Fruit fly (Drosophila melanogaster) whole organism, embryonic: ENCODE results near the gene spirit.
A peak's percentile ranks its signal among the peaks of the same experiment; 100 is the strongest.

ENCODE experiments used
- Atf6 ChIP-seq: fragments of 200-800 bp; sonication (Bioruptor generic); IDR thresholded peaks from 2 replicates; pipeline ENCODE4 v1.3.6; 2022; ENCODE audit warnings: missing biosample characterization, missing genetic modification characterization
- CG12155 ChIP-seq: fragments of 200-800 bp; sonication (Bioruptor generic); optimal IDR thresholded peaks from 3 replicates; lab custom pipeline; 2016; ENCODE audit warnings: missing biosample characterization, missing genetic modification characterization
- CG12391 ChIP-seq: fragments of 200-800 bp; sonication (Bioruptor generic); optimal IDR thresholded peaks from 3 replicates; lab custom pipeline; 2018; ENCODE audit warnings: missing biosample characterization, mild to moderate bottlenecking, missing genetic modification characterization, moderate library complexity
- CG14441 ChIP-seq: fragments of 200-800 bp; sonication (Bioruptor generic); IDR thresholded peaks from 2 replicates; pipeline ENCODE4 v1.3.6; 2022; ENCODE audit warnings: missing biosample characterization, missing genetic modification characterization
- CG14860 ChIP-seq: fragments of 200-800 bp; sonication (Bioruptor generic); IDR thresholded peaks from 3 replicates; pipeline ENCODE4 v1.3.6; 2022; ENCODE audit warnings: missing biosample characterization, missing genetic modification characterization; ENCODE audit not compliant: partially characterized antibody
- CG15479 ChIP-seq: fragments of 200-800 bp; sonication (Bioruptor generic); optimal IDR thresholded peaks from 3 replicates; lab custom pipeline; 2019; ENCODE audit warnings: missing biosample characterization, mild to moderate bottlenecking, missing genetic modification characterization, moderate library complexity
- CG31224 ChIP-seq: fragments of 200-800 bp; sonication (Bioruptor generic); IDR thresholded peaks from 2 replicates; pipeline ENCODE4 v1.3.6; 2022; ENCODE audit warnings: missing biosample characterization, missing genetic modification characterization
- CG31388 ChIP-seq: fragments of 200-800 bp; sonication (Bioruptor generic); optimal IDR thresholded peaks from 2 replicates; lab custom pipeline; 2016; ENCODE audit warnings: missing biosample characterization, missing genetic modification characterization
- CG4707 ChIP-seq: fragments of 200-800 bp; sonication (Bioruptor generic); optimal IDR thresholded peaks from 2 replicates; lab custom pipeline; 2018; ENCODE audit warnings: missing biosample characterization, mild to moderate bottlenecking, missing genetic modification characterization, moderate library complexity
- CG6813 ChIP-seq: fragments of 200-800 bp; sonication (Bioruptor generic); optimal IDR thresholded peaks from 2 replicates; lab custom pipeline; 2017; ENCODE audit warnings: missing biosample characterization, missing genetic modification characterization, mild to moderate bottlenecking, moderate library complexity, missing genetic modification reagents
- CG7556 ChIP-seq: fragments of 200-800 bp; sonication (Bioruptor generic); optimal IDR thresholded peaks from 2 replicates; lab custom pipeline; 2017; ENCODE audit warnings: missing biosample characterization, mild to moderate bottlenecking, missing genetic modification characterization
- CG7928 ChIP-seq: fragments of 200-800 bp; sonication (Bioruptor generic); optimal IDR thresholded peaks from 2 replicates; lab custom pipeline; 2017; ENCODE audit warnings: missing biosample characterization, mild to moderate bottlenecking, missing genetic modification characterization
- CG8290 ChIP-seq, 3 experiments: fragments of 200-800 bp; sonication (Bioruptor generic); optimal IDR thresholded peaks; 2 replicates each; lab custom pipeline; 2016 to 2019; ENCODE audit warnings: missing biosample characterization in 3 of 3, missing genetic modification characterization in 3 of 3, mild to moderate bottlenecking in 2 of 3, moderate library complexity in 1 of 3
- D19A ChIP-seq: fragments of 200-800 bp; optimal IDR thresholded peaks from 3 replicates; lab custom pipeline; 2019; ENCODE audit warnings: missing biosample characterization, mild to moderate bottlenecking, missing genetic modification characterization, moderate library complexity
- Dip3 ChIP-seq: fragments of 200-800 bp; sonication (Bioruptor generic); optimal IDR thresholded peaks from 3 replicates; lab custom pipeline; 2016; ENCODE audit warnings: missing biosample characterization, missing genetic modification characterization
- Doc2 ChIP-seq: fragments of 200-800 bp; sonication (Bioruptor generic); IDR thresholded peaks from 2 replicates; pipeline ENCODE4 v1.3.6; 2022; ENCODE audit warnings: missing biosample characterization, missing genetic modification characterization
- Drgx ChIP-seq: fragments of 200-800 bp; sonication (Bioruptor generic); IDR thresholded peaks from 2 replicates; pipeline ENCODE4 v1.3.6; 2022; ENCODE audit warnings: missing biosample characterization, missing genetic modification characterization
- Eip74EF ChIP-seq, 2 experiments: fragments of 200-800 bp in 1 of 2; fragments of >200 bp in 1 of 2; sonication (Bioruptor generic) in 1 of 2; optimal IDR thresholded peaks; 2 replicates each; lab custom pipeline; 2017 to 2019; ENCODE audit warnings: missing biosample characterization in 2 of 2, missing genetic modification characterization in 2 of 2, mild to moderate bottlenecking in 1 of 2, moderate library complexity in 1 of 2
- Fer1 ChIP-seq: fragments of 200-800 bp; sonication (Bioruptor generic); optimal IDR thresholded peaks from 2 replicates; lab custom pipeline; 2017; ENCODE audit warnings: missing biosample characterization, mild to moderate bottlenecking, missing genetic modification characterization
- HmgZ ChIP-seq: fragments of 200-800 bp; sonication (Bioruptor generic); optimal IDR thresholded peaks from 2 replicates; lab custom pipeline; 2018; ENCODE audit warnings: missing biosample characterization, mild to moderate bottlenecking, missing genetic modification characterization
- Hr51 ChIP-seq, 2 experiments: fragments of 200-800 bp; sonication (Bioruptor generic); optimal IDR thresholded peaks; 2 replicates in 1 of 2; 3 replicates in 1 of 2; lab custom pipeline; 2016 to 2018; ENCODE audit warnings: missing biosample characterization in 2 of 2, missing genetic modification characterization in 2 of 2, mild to moderate bottlenecking in 1 of 2, moderate library complexity in 1 of 2
- Jarid2 ChIP-seq: fragments of 200-800 bp; sonication (Bioruptor generic); optimal IDR thresholded peaks from 3 replicates; lab custom pipeline; 2017; ENCODE audit warnings: mild to moderate bottlenecking, missing biosample characterization, missing genetic modification reagents, missing genetic modification characterization
- Mrtf ChIP-seq: fragments of 200-800 bp; sonication (Bioruptor generic); IDR thresholded peaks from 3 replicates; pipeline ENCODE4 v1.3.6; 2022; ENCODE audit warnings: missing biosample characterization, missing genetic modification characterization
- Neu2 ChIP-seq: fragments of 200-800 bp; sonication (Bioruptor generic); optimal IDR thresholded peaks from 3 replicates; lab custom pipeline; 2016; ENCODE audit warnings: missing biosample characterization, missing genetic modification characterization, borderline replicate concordance
- Optix ChIP-seq: fragments of 200-800 bp; sonication (Bioruptor generic); IDR thresholded peaks from 3 replicates; pipeline ENCODE4 v1.3.6; 2022; ENCODE audit warnings: missing biosample characterization, missing genetic modification characterization
- Rx ChIP-seq: fragments of 200-800 bp; sonication (Bioruptor generic); IDR thresholded peaks from 2 replicates; pipeline ENCODE4 v1.3.6; 2022; ENCODE audit warnings: missing biosample characterization, missing genetic modification characterization
- Sry-β ChIP-seq: fragments of 200-800 bp; sonication (Bioruptor generic); optimal IDR thresholded peaks from 2 replicates; lab custom pipeline; 2018; ENCODE audit warnings: missing biosample characterization, mild to moderate bottlenecking, missing genetic modification characterization, moderate library complexity
- Tbp ChIP-seq: fragments of >200 bp; optimal IDR thresholded peaks from 2 replicates; lab custom pipeline; 2018; ENCODE audit warnings: missing biosample characterization, missing genetic modification characterization
- bowl ChIP-seq: fragments of 200-800 bp; sonication (Bioruptor generic); IDR thresholded peaks from 2 replicates; pipeline ENCODE4 v1.3.6; 2022; ENCODE audit warnings: missing biosample characterization, missing genetic modification characterization
- btn ChIP-seq: fragments of 200-800 bp; sonication (Bioruptor generic); optimal IDR thresholded peaks from 2 replicates; lab custom pipeline; 2016; ENCODE audit warnings: missing biosample characterization, missing genetic modification characterization
- crol ChIP-seq: fragments of 200-800 bp; sonication (Bioruptor generic); IDR thresholded peaks from 2 replicates; pipeline ENCODE4 v1.3.6; 2022; ENCODE audit warnings: missing biosample characterization, missing genetic modification characterization
- grau ChIP-seq: fragments of 200-800 bp; optimal IDR thresholded peaks from 3 replicates; lab custom pipeline; 2019; ENCODE audit warnings: missing biosample characterization, mild to moderate bottlenecking, missing genetic modification characterization, moderate library complexity
- h ChIP-seq: fragments of >200 bp; optimal IDR thresholded peaks from 2 replicates; lab custom pipeline; 2017
- insv ChIP-seq, 2 experiments: fragments of 200-800 bp; sonication (Bioruptor generic); optimal IDR thresholded peaks; 3 replicates each; lab custom pipeline; 2016 to 2018; ENCODE audit warnings: missing biosample characterization in 2 of 2, missing genetic modification characterization in 2 of 2
- jumu ChIP-seq: fragments of 200-800 bp; sonication (Bioruptor generic); optimal IDR thresholded peaks from 3 replicates; lab custom pipeline; 2016; ENCODE audit warnings: missing biosample characterization, missing genetic modification characterization
- kah ChIP-seq: fragments of 200-800 bp; sonication (Bioruptor generic); optimal IDR thresholded peaks from 2 replicates; lab custom pipeline; 2018; ENCODE audit warnings: missing biosample characterization, mild to moderate bottlenecking, missing genetic modification characterization
- ken ChIP-seq: fragments of 200-800 bp; sonication (Bioruptor generic); IDR thresholded peaks from 3 replicates; pipeline ENCODE4 v1.3.6; 2022; ENCODE audit warnings: missing biosample characterization, missing genetic modification characterization
- lab ChIP-seq: fragments of 200-800 bp; sonication (Bioruptor generic); optimal IDR thresholded peaks from 3 replicates; lab custom pipeline; 2017; ENCODE audit warnings: missing biosample characterization, missing genetic modification characterization, mild to moderate bottlenecking, moderate library complexity, missing genetic modification reagents
- luna ChIP-seq: fragments of 200-800 bp; sonication (Bioruptor generic); optimal IDR thresholded peaks from 2 replicates; lab custom pipeline; 2016; ENCODE audit warnings: missing biosample characterization, missing genetic modification characterization
- mam ChIP-seq: fragments of 200-800 bp; sonication (Bioruptor generic); optimal IDR thresholded peaks from 3 replicates; lab custom pipeline; 2016; ENCODE audit warnings: missing biosample characterization, missing genetic modification characterization
- mirr ChIP-seq: fragments of 200-800 bp; sonication (Bioruptor generic); optimal IDR thresholded peaks from 3 replicates; lab custom pipeline; 2018; ENCODE audit warnings: missing biosample characterization, mild to moderate bottlenecking, missing genetic modification characterization
- nau ChIP-seq: fragments of 200-800 bp; sonication (Bioruptor generic); optimal IDR thresholded peaks from 3 replicates; lab custom pipeline; 2017; ENCODE audit warnings: missing biosample characterization, mild to moderate bottlenecking, missing genetic modification characterization, missing genetic modification reagents
- pzg ChIP-seq: fragments of 200-800 bp; sonication (Bioruptor generic); optimal IDR thresholded peaks from 3 replicates; lab custom pipeline; 2018; ENCODE audit warnings: missing biosample characterization, mild to moderate bottlenecking, missing genetic modification characterization, moderate library complexity
- ranshi ChIP-seq: fragments of 200-800 bp; sonication (Bioruptor generic); IDR thresholded peaks from 2 replicates; pipeline ENCODE4 v1.3.6; 2022; ENCODE audit warnings: missing biosample characterization, missing genetic modification characterization
- salm ChIP-seq: fragments of 200-800 bp; sonication (Bioruptor generic); optimal IDR thresholded peaks from 2 replicates; lab custom pipeline; 2018; ENCODE audit warnings: missing biosample characterization, mild to moderate bottlenecking, missing genetic modification characterization
- slou ChIP-seq: fragments of 200-800 bp; sonication (Bioruptor generic); optimal IDR thresholded peaks from 3 replicates; lab custom pipeline; 2016; ENCODE audit warnings: missing biosample characterization, missing genetic modification characterization
- ssp ChIP-seq: fragments of 200-800 bp; sonication (Bioruptor generic); IDR thresholded peaks from 2 replicates; pipeline ENCODE4 v1.3.6; 2022; ENCODE audit warnings: missing biosample characterization, missing genetic modification characterization
- tin ChIP-seq: fragments of 200-800 bp; sonication (Bioruptor generic); optimal IDR thresholded peaks from 3 replicates; lab custom pipeline; 2016; ENCODE audit warnings: missing biosample characterization, missing genetic modification characterization
- tio ChIP-seq: fragments of 200-800 bp; sonication (Bioruptor generic); optimal IDR thresholded peaks from 2 replicates; lab custom pipeline; 2017; ENCODE audit warnings: missing biosample characterization, missing genetic modification characterization, inconsistent platforms
- tll ChIP-seq, 2 experiments: fragments of 200-800 bp in 1 of 2; fragments of >200 bp in 1 of 2; sonication (Bioruptor generic) in 1 of 2; optimal IDR thresholded peaks; 2 replicates each; lab custom pipeline; 2017 to 2019; ENCODE audit warnings: missing biosample characterization in 2 of 2, missing genetic modification characterization in 2 of 2, mild to moderate bottlenecking in 1 of 2, moderate library complexity in 1 of 2
- tx ChIP-seq: fragments of 200-800 bp; sonication (Bioruptor generic); optimal IDR thresholded peaks from 2 replicates; lab custom pipeline; 2016; ENCODE audit warnings: missing biosample characterization, missing genetic modification characterization

The spirit gene

dm6 chrX:8538993-8539392 is 34.4 kb downstream of the spirit start (continued):
- TF ChIP-seq salm (tag; lab: Kevin White, UChicago) (no peak), CG7556 (GFP tag; lab: Kevin White, UChicago) (peak; percentile 5), tx (GFP tag; lab: Kevin White, UChicago) (no peak), Drgx (GFP tag; lab: Robert Waterston, UW) (peak; percentile 34; the same call in 1 of the 2 replicates), CG15479 (GFP tag; lab: Kevin White, UChicago) (no peak), bowl (no peak), CG12391 (tag; lab: Kevin White, UChicago) (peak; percentile 38), Optix (GFP tag; lab: Robert Waterston, UW) (no peak), lab (GFP tag; lab: Kevin White, UChicago) (peak; percentile 29), Sry-β (GFP tag; lab: Kevin White, UChicago) (no peak), Mrtf (GFP tag; lab: Robert Waterston, UW) (no peak), ken (GFP tag; lab: Robert Waterston, UW) (no peak), tio (GFP tag; lab: Kevin White, UChicago) (no peak), CG31224 (no peak), insv (GFP tag; optimal IDR thresholded peaks at IDR 0.05; lab: Kevin White, UChicago) (no peak), mirr (GFP tag; lab: Kevin White, UChicago) (no peak), mam (GFP tag; lab: Kevin White, UChicago) (no peak), crol (no peak), CG14441 (GFP tag; lab: Robert Waterston, UW) (0 out of 2 replicates have a peak, but pooled peaks have one; percentile 25), CG31388 (GFP tag; lab: Kevin White, UChicago) (no peak), jumu (GFP tag; lab: Kevin White, UChicago) (no peak), ssp (GFP tag; lab: Robert Waterston, UW) (no peak), Neu2 (GFP tag; lab: Kevin White, UChicago) (no peak), tin (GFP tag; lab: Kevin White, UChicago) (no peak), CG6813 (GFP tag; lab: Kevin White, UChicago) (no peak), Eip74EF (GFP tag; optimal IDR thresholded peaks at IDR 0.05; lab: Kevin White, UChicago) (no peak), CG7928 (GFP tag; lab: Kevin White, UChicago) (no peak), btn (no peak), CG14860 (no peak), Rx (GFP tag; lab: Robert Waterston, UW) (no peak), Atf6 (GFP tag; lab: Robert Waterston, UW) (0 out of 2 replicates have a peak, but pooled peaks have one; percentile 31), CG12155 (no peak), CG4707 (GFP tag; lab: Kevin White, UChicago) (no peak), kah (GFP tag; lab: Kevin White, UChicago) (no peak), h (lab: Kevin White, UChicago) (no peak), Hr51 (GFP tag; optimal IDR thresholded peaks at IDR 0.05; lab: Kevin White, UChicago) (peak in 1 of 2 experiments; percentile 22), Jarid2 (GFP tag; lab: Kevin White, UChicago) (no peak), CG8290 (GFP tag; optimal IDR thresholded peaks at IDR 0.05; lab: Kevin White, UChicago) (no peak), CG8290 (tag; optimal IDR thresholded peaks at IDR 0.05; lab: Kevin White, UChicago) (no peak), D19A (peak; percentile 11), nau (GFP tag; lab: Kevin White, UChicago) (no peak), ranshi (GFP tag; lab: Robert Waterston, UW) (no peak), Fer1 (peak; percentile 51), tll (GFP tag; optimal IDR thresholded peaks at IDR 0.05; lab: Kevin White, UChicago) (no peak), Doc2 (GFP tag; lab: Robert Waterston, UW) (no peak), slou (no peak), grau (tag; lab: Kevin White, UChicago) (peak; percentile 28), Tbp (GFP tag; lab: Kevin White, UChicago) (no peak), pzg (GFP tag; lab: Kevin White, UChicago) (no peak), Dip3 (GFP tag; lab: Kevin White, UChicago) (no peak), HmgZ (tag; lab: Kevin White, UChicago) (no peak), luna (no peak)
